Worm (Caenorhabditis elegans): ENCODE data around the gene C17B7.9.

DNA sequence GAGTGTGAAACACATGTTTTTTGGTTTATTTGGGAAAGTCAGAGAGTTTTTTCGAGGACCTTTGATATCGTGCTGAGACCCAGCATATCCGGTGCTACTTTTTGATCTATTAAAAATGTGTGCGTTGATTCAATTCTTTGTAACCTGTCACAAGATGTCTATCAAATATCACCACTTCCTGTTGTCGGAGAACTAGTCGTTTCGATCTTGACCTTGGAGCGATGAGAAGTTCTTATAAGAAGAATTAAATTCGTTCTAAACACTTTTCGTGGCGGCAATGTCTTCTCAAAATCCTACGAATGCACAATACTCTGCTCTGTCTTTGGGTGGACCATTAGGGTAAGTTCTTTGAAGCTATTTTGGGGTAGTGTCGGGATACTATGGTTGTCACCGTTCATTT, 15.8 kb downstream of the C17B7.9 start, which contains the start of gene F35F10.1:
- no peak for TF ChIP-seq zip-2 (tag; optimal IDR thresholded peaks at IDR 0.05)
- TF ChIP-seq fos-1 (tag; optimal IDR thresholded peaks at IDR 0.05) = no peak
- TF ChIP-seq snpc-4 (tag; optimal IDR thresholded peaks at IDR 0.05) = no peak
- TF ChIP-seq hlh-30 (tag; optimal IDR thresholded peaks at IDR 0.05; ENCODE audit: insufficient read depth) = no peak
- no peak for TF ChIP-seq ztf-11 (tag; optimal IDR thresholded peaks at IDR 0.05)
- no peak for TF ChIP-seq mdl-1 (tag; optimal IDR thresholded peaks at IDR 0.05)
- TF ChIP-seq pha-4 (GFP tag; IDR thresholded peaks at IDR 0.05) = no peak
- no peak for TF ChIP-seq pha-4 (tag; optimal IDR thresholded peaks at IDR 0.05)
- TF ChIP-seq nhr-6 (tag; optimal IDR thresholded peaks at IDR 0.05) = no peak

Measured in whole organism, L4 larva.